Fruit fly (Drosophila melanogaster) whole organism, embryonic: Measurements from ENCODE around the gene Cyp4ac1.

Experiments
- Atf3 ChIP-seq: fragments of 200-800 bp; sonication (Bioruptor generic); optimal IDR thresholded peaks from 3 replicates; lab custom pipeline; 2016; ENCODE audit warnings: missing biosample characterization, missing genetic modification characterization
- Bgb ChIP-seq: fragments of 200-800 bp; sonication (Bioruptor generic); IDR thresholded peaks from 2 replicates; pipeline ENCODE4 v1.3.6; 2022; ENCODE audit warnings: missing biosample characterization, missing genetic modification characterization; ENCODE audit not compliant: partially characterized antibody
- CG1024 ChIP-seq: fragments of 200-800 bp; sonication (Bioruptor generic); IDR thresholded peaks from 2 replicates; pipeline ENCODE4 v1.3.6; 2022; ENCODE audit warnings: missing biosample characterization, missing genetic modification characterization
- CG10462 ChIP-seq: fragments of 200-800 bp; sonication (Bioruptor generic); optimal IDR thresholded peaks from 2 replicates; lab custom pipeline; 2016; ENCODE audit warnings: missing biosample characterization, missing genetic modification characterization
- CG12744 ChIP-seq: fragments of 200-800 bp; sonication (Bioruptor generic); optimal IDR thresholded peaks from 2 replicates; lab custom pipeline; 2016; ENCODE audit warnings: missing biosample characterization, missing genetic modification characterization
- CG13296 ChIP-seq: fragments of 200-800 bp; sonication (Bioruptor generic); optimal IDR thresholded peaks from 3 replicates; lab custom pipeline; 2018; ENCODE audit warnings: missing biosample characterization, mild to moderate bottlenecking, missing genetic modification characterization
- CG15269 ChIP-seq: fragments of 200-800 bp; sonication (Bioruptor generic); optimal IDR thresholded peaks from 2 replicates; lab custom pipeline; 2018; ENCODE audit warnings: missing biosample characterization, mild to moderate bottlenecking, missing genetic modification characterization, moderate library complexity
- CG1529 ChIP-seq: fragments of 200-800 bp; sonication (Bioruptor generic); optimal IDR thresholded peaks from 3 replicates; lab custom pipeline; 2018; ENCODE audit warnings: missing biosample characterization, missing genetic modification characterization
- CG1602 ChIP-seq: fragments of 200-800 bp; sonication (Bioruptor generic); optimal IDR thresholded peaks from 3 replicates; lab custom pipeline; 2016; ENCODE audit warnings: missing biosample characterization, missing genetic modification characterization
- CG1603 ChIP-seq: fragments of 200-800 bp; sonication (Bioruptor generic); optimal IDR thresholded peaks from 2 replicates; lab custom pipeline; 2019; ENCODE audit warnings: missing biosample characterization, mild to moderate bottlenecking, missing genetic modification characterization, moderate library complexity
- CG16813 ChIP-seq: fragments of 200-800 bp; sonication (Bioruptor generic); IDR thresholded peaks from 3 replicates; pipeline ENCODE4 v1.3.6; 2022; ENCODE audit warnings: missing biosample characterization, missing genetic modification characterization; ENCODE audit not compliant: partially characterized antibody
- CG16815 ChIP-seq: fragments of 200-800 bp; sonication (Bioruptor generic); optimal IDR thresholded peaks from 3 replicates; lab custom pipeline; 2017; ENCODE audit warnings: missing biosample characterization, mild to moderate bottlenecking, missing genetic modification characterization
- CG17361 ChIP-seq: fragments of 200-800 bp; sonication (Bioruptor generic); IDR thresholded peaks from 3 replicates; pipeline ENCODE4 v1.3.6; 2022; ENCODE audit warnings: missing biosample characterization, missing genetic modification characterization
- CG17829 ChIP-seq: fragments of 200-800 bp; optimal IDR thresholded peaks from 2 replicates; lab custom pipeline; 2019; ENCODE audit warnings: missing biosample characterization, mild to moderate bottlenecking, missing genetic modification characterization, moderate library complexity
- CG1792 ChIP-seq: fragments of 200-800 bp; sonication (Bioruptor generic); optimal IDR thresholded peaks from 2 replicates; lab custom pipeline; 2016; ENCODE audit warnings: missing biosample characterization, missing genetic modification characterization
- CG18011 ChIP-seq: fragments of 200-800 bp; sonication (Bioruptor generic); optimal IDR thresholded peaks from 2 replicates; lab custom pipeline; 2017; ENCODE audit warnings: missing biosample characterization, missing genetic modification characterization, mild to moderate bottlenecking, moderate library complexity, missing genotype
- CG2875 ChIP-seq: fragments of 200-800 bp; sonication (Bioruptor generic); optimal IDR thresholded peaks from 2 replicates; lab custom pipeline; 2017; ENCODE audit warnings: missing biosample characterization, mild to moderate bottlenecking, missing genetic modification characterization, missing genetic modification reagents
- CG30431 ChIP-seq: fragments of 200-800 bp; sonication (Bioruptor generic); optimal IDR thresholded peaks from 2 replicates; lab custom pipeline; 2017; ENCODE audit warnings: missing biosample characterization, missing genetic modification characterization
- CG32767 ChIP-seq: fragments of 200-800 bp; sonication (Bioruptor generic); IDR thresholded peaks from 2 replicates; pipeline ENCODE4 v1.3.6; 2022; ENCODE audit warnings: missing biosample characterization, missing genetic modification characterization
- CG33557 ChIP-seq: fragments of 200-800 bp; sonication (Bioruptor generic); optimal IDR thresholded peaks from 2 replicates; lab custom pipeline; 2019; ENCODE audit warnings: missing biosample characterization, mild to moderate bottlenecking, missing genetic modification characterization, moderate library complexity
- CG4328 ChIP-seq: fragments of 200-800 bp; sonication (Bioruptor generic); optimal IDR thresholded peaks from 3 replicates; lab custom pipeline; 2017; ENCODE audit warnings: missing biosample characterization, missing genetic modification reagents, missing genetic modification characterization
- CG6654 ChIP-seq: fragments of 200-800 bp; sonication (Bioruptor generic); optimal IDR thresholded peaks from 2 replicates; lab custom pipeline; 2017; ENCODE audit warnings: missing biosample characterization, mild to moderate bottlenecking, missing genetic modification characterization
- CG7372 ChIP-seq: fragments of 200-800 bp; sonication (Bioruptor generic); IDR thresholded peaks from 2 replicates; pipeline ENCODE4 v1.3.6; 2022; ENCODE audit warnings: missing biosample characterization, missing genetic modification characterization
- GATAe ChIP-seq: fragments of 200-800 bp; sonication (Bioruptor generic); conservative IDR thresholded peaks from 2 replicates; pipeline ENCODE4 v1.3.6; 2022; ENCODE audit warnings: missing biosample characterization, missing genetic modification characterization
- Mad ChIP-seq: fragments of 200-800 bp; sonication (Bioruptor generic); optimal IDR thresholded peaks from 2 replicates; lab custom pipeline; 2016; ENCODE audit warnings: missing biosample characterization, missing genetic modification characterization
- PHDP ChIP-seq: fragments of 200-800 bp; sonication (Bioruptor generic); optimal IDR thresholded peaks from 3 replicates; lab custom pipeline; 2018; ENCODE audit warnings: missing biosample characterization, mild to moderate bottlenecking, missing genetic modification characterization, moderate library complexity
- Ptx1 ChIP-seq: fragments of 200-800 bp; sonication (Bioruptor generic); IDR thresholded peaks from 2 replicates; pipeline ENCODE4 v1.3.6; 2022; ENCODE audit warnings: missing biosample characterization, missing genetic modification characterization
- Ssrp ChIP-seq: fragments of 200-800 bp; sonication (Bioruptor generic); optimal IDR thresholded peaks from 2 replicates; lab custom pipeline; 2018; ENCODE audit warnings: missing biosample characterization, mild to moderate bottlenecking, missing genetic modification characterization, moderate library complexity
- Vsx1 ChIP-seq: fragments of 200-800 bp; sonication (Bioruptor generic); optimal IDR thresholded peaks from 2 replicates; lab custom pipeline; 2017; ENCODE audit warnings: missing biosample characterization, mild to moderate bottlenecking, missing genetic modification characterization, missing genetic modification reagents
- ac ChIP-seq: fragments of 200-800 bp; sonication (Bioruptor generic); optimal IDR thresholded peaks from 3 replicates; lab custom pipeline; 2017; ENCODE audit warnings: missing biosample characterization, mild to moderate bottlenecking, missing genetic modification characterization
- ara ChIP-seq: fragments of 200-800 bp; sonication (Bioruptor generic); IDR thresholded peaks from 2 replicates; pipeline ENCODE4 v1.3.6; 2022; ENCODE audit warnings: missing biosample characterization, missing genetic modification characterization
- chinmo ChIP-seq: fragments of 200-800 bp; sonication (Bioruptor generic); IDR thresholded peaks from 4 replicates; pipeline ENCODE4 v1.3.6; 2022; ENCODE audit warnings: missing biosample characterization, missing genetic modification characterization; ENCODE audit not compliant: partially characterized antibody
- cwo ChIP-seq: fragments of 200-800 bp; sonication (Bioruptor generic); optimal IDR thresholded peaks from 3 replicates; lab custom pipeline; 2017; ENCODE audit warnings: missing biosample characterization, missing genetic modification characterization, mild to moderate bottlenecking, moderate library complexity, missing genetic modification reagents
- disco-r ChIP-seq: fragments of 200-800 bp; sonication (Bioruptor generic); optimal IDR thresholded peaks from 2 replicates; lab custom pipeline; 2016; ENCODE audit warnings: missing biosample characterization, missing genetic modification characterization
- dm ChIP-seq: fragments of 200-800 bp; sonication (Bioruptor generic); optimal IDR thresholded peaks from 3 replicates; lab custom pipeline; 2016; ENCODE audit warnings: missing biosample characterization, missing genetic modification characterization
- dpn ChIP-seq, 2 experiments: fragments of 200-800 bp; sonication (Bioruptor generic); optimal IDR thresholded peaks; 3 replicates each; lab custom pipeline; 2016; ENCODE audit warnings: missing biosample characterization in 2 of 2, missing genetic modification characterization in 2 of 2
- dysf ChIP-seq: fragments of 200-800 bp; sonication (Bioruptor generic); IDR thresholded peaks from 3 replicates; pipeline ENCODE4 v1.3.6; 2022; ENCODE audit warnings: missing biosample characterization, missing genetic modification characterization
- en ChIP-seq: fragments of 200-800 bp; sonication (Bioruptor generic); optimal IDR thresholded peaks from 2 replicates; lab custom pipeline; 2016; ENCODE audit warnings: missing biosample characterization, missing genetic modification characterization
- fd64A ChIP-seq: fragments of 200-800 bp; sonication (Bioruptor generic); optimal IDR thresholded peaks from 3 replicates; lab custom pipeline; 2018; ENCODE audit warnings: missing biosample characterization, mild to moderate bottlenecking, missing genetic modification characterization
- fd96Cb ChIP-seq: fragments of 200-800 bp; sonication (Bioruptor generic); optimal IDR thresholded peaks from 2 replicates; lab custom pipeline; 2018; ENCODE audit warnings: missing biosample characterization, mild to moderate bottlenecking, missing genetic modification characterization, moderate library complexity
- fru ChIP-seq: fragments of >200 bp; optimal IDR thresholded peaks from 2 replicates; lab custom pipeline; 2017
- lab ChIP-seq: fragments of 200-800 bp; sonication (Bioruptor generic); optimal IDR thresholded peaks from 3 replicates; lab custom pipeline; 2017; ENCODE audit warnings: missing biosample characterization, missing genetic modification characterization, mild to moderate bottlenecking, moderate library complexity, missing genetic modification reagents
- lov ChIP-seq, 2 experiments: fragments of 200-800 bp in 1 of 2; fragments of >200 bp in 1 of 2; sonication (Bioruptor generic) in 1 of 2; IDR thresholded peaks in 1 of 2; optimal IDR thresholded peaks in 1 of 2; 2 replicates in 1 of 2; 3 replicates in 1 of 2; pipeline versions ENCODE4 v1.3.6 to Lab custom; 2017 to 2022; ENCODE audit warnings: missing biosample characterization in 1 of 2, missing genetic modification characterization in 1 of 2
- nom ChIP-seq: fragments of 200-800 bp; sonication (Bioruptor generic); optimal IDR thresholded peaks from 2 replicates; lab custom pipeline; 2017; ENCODE audit warnings: missing biosample characterization, missing genetic modification characterization, mild to moderate bottlenecking, moderate library complexity, missing genetic modification reagents
- rib ChIP-seq: fragments of 200-800 bp; sonication (Bioruptor generic); IDR thresholded peaks from 2 replicates; pipeline ENCODE4 v1.3.6; 2022; ENCODE audit warnings: missing biosample characterization, missing genetic modification characterization
- ro ChIP-seq: fragments of 200-800 bp; sonication (Bioruptor generic); IDR thresholded peaks from 2 replicates; pipeline ENCODE4 v1.3.6; 2022; ENCODE audit warnings: missing biosample characterization, missing genetic modification characterization
- scrt ChIP-seq: fragments of 200-800 bp; sonication (Bioruptor generic); optimal IDR thresholded peaks from 2 replicates; lab custom pipeline; 2018; ENCODE audit warnings: missing biosample characterization, mild to moderate bottlenecking, missing genetic modification characterization, moderate library complexity
- usp ChIP-seq: fragments of >200 bp; optimal IDR thresholded peaks from 2 replicates; lab custom pipeline; 2017; ENCODE audit warnings: missing biosample characterization, missing genetic modification characterization
- zfh2 ChIP-seq: fragments of 200-800 bp; sonication (Bioruptor generic); optimal IDR thresholded peaks from 2 replicates; lab custom pipeline; 2016; ENCODE audit warnings: missing biosample characterization, missing genetic modification characterization

Gene Cyp4ac1

DNA sequence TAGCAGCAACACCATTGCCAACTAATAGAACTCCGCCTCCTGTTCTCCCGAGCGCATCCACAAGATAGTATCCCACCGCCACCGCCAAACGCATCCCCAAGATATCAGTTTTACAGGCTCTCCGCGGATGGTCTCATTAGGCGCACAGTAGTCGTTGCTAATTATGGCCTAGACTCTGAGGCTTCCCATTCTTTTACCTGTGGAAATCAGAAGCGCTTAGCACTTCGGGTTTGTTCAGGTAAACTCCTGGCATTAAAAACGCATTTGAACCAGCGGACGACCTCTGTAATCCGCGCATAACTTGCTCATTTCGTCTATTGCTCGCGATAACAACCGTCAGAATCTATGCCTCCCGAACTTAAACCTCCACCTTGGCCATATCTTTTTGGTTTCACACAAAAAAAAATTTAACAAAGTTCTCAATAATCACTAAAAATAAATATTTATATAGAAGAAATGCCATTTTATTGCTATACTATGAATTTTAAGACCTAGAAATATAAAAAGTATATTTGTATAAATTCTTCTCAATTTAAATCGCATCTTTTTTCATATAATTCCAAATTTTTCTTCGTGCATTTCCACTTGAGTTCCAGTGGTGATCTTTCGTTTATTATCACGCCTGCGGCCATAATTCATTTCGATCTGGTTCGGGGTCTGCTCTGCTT is 25.8 kb upstream of the Cyp4ac1 start (continued):
- no peak for TF ChIP-seq CG13296 (GFP tag; lab: Kevin White, UChicago)
- TF ChIP-seq CG7372 (GFP tag; lab: Robert Waterston, UW): no peak
- TF ChIP-seq CG16815 (GFP tag; lab: Kevin White, UChicago): peak; percentile 68
- peak; percentile 86 for TF ChIP-seq CG17361 (GFP tag; lab: Robert Waterston, UW)
- peak; percentile 21 for TF ChIP-seq lab (GFP tag; lab: Kevin White, UChicago)
- TF ChIP-seq disco-r (GFP tag; lab: Kevin White, UChicago): no peak
- TF ChIP-seq usp: no peak
- peak; percentile 76 for TF ChIP-seq fd96Cb (tag; lab: Kevin White, UChicago)
- peak in 1 of 2 experiments; percentile 42 for TF ChIP-seq dpn (GFP tag; optimal IDR thresholded peaks at IDR 0.05; lab: Kevin White, UChicago)
- TF ChIP-seq ro (GFP tag; lab: Robert Waterston, UW): no peak
- no peak for TF ChIP-seq Bgb
- no peak for TF ChIP-seq CG12744
- peak; percentile 37 for TF ChIP-seq Vsx1 (GFP tag; lab: Kevin White, UChicago)
- TF ChIP-seq cwo (GFP tag; lab: Kevin White, UChicago): no peak
- TF ChIP-seq CG33557 (GFP tag; lab: Kevin White, UChicago): peak; percentile 84
- TF ChIP-seq zfh2 (GFP tag; lab: Kevin White, UChicago): no peak
- peak; percentile 67 for TF ChIP-seq Ptx1 (GFP tag; lab: Robert Waterston, UW)
- TF ChIP-seq rib: no peak
- no peak for TF ChIP-seq fd64A (GFP tag; lab: Kevin White, UChicago)
- TF ChIP-seq CG1603 (tag; lab: Kevin White, UChicago): no peak
- TF ChIP-seq ac (GFP tag; lab: Kevin White, UChicago): peak; percentile 7
- TF ChIP-seq CG17829: peak; percentile 89
- no peak for TF ChIP-seq nom (GFP tag; lab: Kevin White, UChicago)
- TF ChIP-seq scrt (GFP tag; lab: Kevin White, UChicago): no peak
- no peak for TF ChIP-seq CG1792
- TF ChIP-seq dm (GFP tag; lab: Kevin White, UChicago): no peak
- no peak for TF ChIP-seq CG6654 (GFP tag; lab: Kevin White, UChicago)
- no peak for TF ChIP-seq CG30431 (GFP tag; lab: Kevin White, UChicago)
- TF ChIP-seq CG10462 (GFP tag; lab: Kevin White, UChicago): no peak
- TF ChIP-seq GATAe: no peak
- TF ChIP-seq CG15269 (tag; lab: Kevin White, UChicago): peak; percentile 50
- no peak for TF ChIP-seq CG16813
- TF ChIP-seq fru: no peak
- TF ChIP-seq dysf (GFP tag; lab: Robert Waterston, UW): no peak
- TF ChIP-seq Mad (GFP tag; lab: Kevin White, UChicago): no peak
- peak; percentile 71 for TF ChIP-seq PHDP (tag; lab: Kevin White, UChicago)
- peak; percentile 80 for TF ChIP-seq Ssrp
- 0 out of 2 replicates have a peak, but pooled peaks have one; percentile 19 for TF ChIP-seq CG1024 (GFP tag; lab: Robert Waterston, UW)
- TF ChIP-seq CG4328 (GFP tag; lab: Kevin White, UChicago): no peak
- TF ChIP-seq lov (optimal IDR thresholded peaks at IDR 0.05; lab: Kevin White, UChicago): no peak
- no peak for TF ChIP-seq lov (GFP tag; IDR thresholded peaks at IDR 0.05; lab: Robert Waterston, UW)
- TF ChIP-seq ara (GFP tag; lab: Robert Waterston, UW): peak; percentile 56; the same call in 1 of the 2 replicates
- no peak for TF ChIP-seq chinmo (GFP tag; lab: Robert Waterston, UW)
- peak; percentile 54 for TF ChIP-seq CG1602 (GFP tag; lab: Kevin White, UChicago)
- peak; percentile 22; the same call in 1 of the 2 replicates for TF ChIP-seq CG32767
- TF ChIP-seq en (GFP tag; lab: Kevin White, UChicago): no peak
- no peak for TF ChIP-seq Atf3 (GFP tag; lab: Kevin White, UChicago)
- TF ChIP-seq CG18011 (GFP tag; lab: Kevin White, UChicago): no peak
- TF ChIP-seq CG2875 (GFP tag; lab: Kevin White, UChicago): peak; percentile 65
- peak; percentile 59 for TF ChIP-seq CG1529 (GFP tag; lab: Kevin White, UChicago)
